Worm (Caenorhabditis elegans) whole organism, young adult: ENCODE data around the gene cest-1.2.
"Not testable (repeated sequence)": the region's sequence is repeated elsewhere in the genome, so short reads cannot be mapped to it uniquely, and the experiment has no call there.

Experiments
- Y56A3A.18 ChIP-seq: fragments of 200-800 bp; sonication (Bioruptor generic); IDR thresholded peaks from 2 replicates; pipeline ENCODE4 v1.3.6; 2022; ENCODE audit warnings: missing genetic modification reagents, missing genetic modification characterization, missing compliant biosample characterization
- attf-5 ChIP-seq: fragments of 200-800 bp; sonication (Bioruptor generic); optimal IDR thresholded peaks from 2 replicates; lab custom pipeline; 2018; ENCODE audit warnings: mild to moderate bottlenecking, missing genetic modification characterization, missing compliant biosample characterization
- repo-1 ChIP-seq: sonication (generic microtip); optimal IDR thresholded peaks from 2 replicates; lab custom pipeline; 2017; ENCODE audit warnings: mild to moderate bottlenecking, missing genetic modification characterization, missing compliant biosample characterization

DNA sequence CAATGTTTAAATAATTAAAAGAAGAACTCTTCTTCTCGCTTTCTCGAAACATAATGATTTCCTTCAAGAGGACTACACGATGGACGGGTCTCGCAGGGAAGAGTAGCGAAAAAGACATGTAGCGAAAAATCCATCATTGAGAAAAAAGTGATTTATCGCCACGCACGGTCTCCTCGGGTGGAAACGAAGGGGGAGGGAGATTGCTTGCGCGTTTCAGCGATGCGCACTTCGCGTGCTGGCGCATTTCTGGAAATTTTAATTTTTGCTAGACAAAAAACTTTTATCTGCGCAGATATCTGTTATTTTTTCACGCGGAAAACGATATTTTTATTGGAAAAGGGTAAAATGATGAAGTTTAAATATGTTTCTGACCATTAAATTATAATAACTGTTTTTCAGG is 43.1 kb upstream of the cest-1.2 start:
- not testable (repeated sequence) for TF ChIP-seq Y56A3A.18; attf-5 (GFP tag; lab: Kevin White, UChicago); repo-1 (tag; lab: Kevin White, UChicago)
